Worm (Caenorhabditis elegans) whole organism, young adult: ENCODE measurements around the gene F11D11.12.

Experiments used
- C06A6.2 ChIP-seq: fragments of 200-800 bp; sonication (Bioruptor generic); conservative IDR thresholded peaks from 2 replicates; pipeline ENCODE4 v1.3.6; 2022; ENCODE audit warnings: missing genetic modification characterization, missing compliant biosample characterization
- C17E4.6 ChIP-seq: fragments of 200-800 bp; sonication (Bioruptor generic); IDR thresholded peaks from 2 replicates; pipeline ENCODE4 v1.3.6; 2022; ENCODE audit warnings: missing genetic modification reagents, missing genetic modification characterization, missing compliant biosample characterization
- F22D6.2 ChIP-seq: sonication (generic microtip); optimal IDR thresholded peaks from 2 replicates; lab custom pipeline; 2016; ENCODE audit warnings: mild to moderate bottlenecking, missing genetic modification characterization, missing compliant biosample characterization
- F37B4.10 ChIP-seq: fragments of 200-800 bp; sonication (Bioruptor generic); IDR thresholded peaks from 2 replicates; pipeline ENCODE4 v1.3.6; 2022; ENCODE audit warnings: missing genetic modification characterization, missing compliant biosample characterization
- K11D2.4 ChIP-seq: fragments of 200-800 bp; sonication (Bioruptor generic); IDR thresholded peaks from 2 replicates; pipeline ENCODE4 v1.3.6; 2022; ENCODE audit warnings: missing genetic modification reagents, missing genetic modification characterization, missing compliant biosample characterization
- K12H6.12 ChIP-seq: fragments of 200-800 bp; sonication (Bioruptor generic); optimal IDR thresholded peaks from 2 replicates; lab custom pipeline; 2018; ENCODE audit warnings: mild to moderate bottlenecking, missing genetic modification characterization, missing compliant biosample characterization
- Y56A3A.18 ChIP-seq: fragments of 200-800 bp; sonication (Bioruptor generic); IDR thresholded peaks from 2 replicates; pipeline ENCODE4 v1.3.6; 2022; ENCODE audit warnings: missing genetic modification reagents, missing genetic modification characterization, missing compliant biosample characterization
- Y67H2A.10 ChIP-seq: fragments of 200-800 bp; sonication (Bioruptor generic); conservative IDR thresholded peaks from 2 replicates; pipeline ENCODE4 v1.3.6; 2022; ENCODE audit warnings: missing genetic modification reagents, missing genetic modification characterization, missing compliant biosample characterization
- ZK185.1 ChIP-seq: sonication (generic microtip); optimal IDR thresholded peaks from 2 replicates; lab custom pipeline; 2016; ENCODE audit warnings: mild to moderate bottlenecking, missing genetic modification characterization, missing compliant biosample characterization; ENCODE audit not compliant: poor library complexity, severe bottlenecking
- ama-1 ChIP-seq, 3 experiments: fragments of 150-350 bp in 1 of 3; sonication (generic microtip) in 2 of 3; optimal IDR thresholded peaks; 2 replicates each; lab custom pipeline; 2014 to 2018; ENCODE audit warnings: missing biosample characterization in 2 of 3, missing genetic modification characterization in 2 of 3, missing genetic modification reagents in 2 of 3
- attf-3 ChIP-seq: fragments of 200-800 bp; sonication (Bioruptor generic); conservative IDR thresholded peaks from 2 replicates; pipeline ENCODE4 v1.3.6; 2022; ENCODE audit warnings: missing genetic modification reagents, missing genetic modification characterization, missing compliant biosample characterization
- cebp-2 ChIP-seq: fragments of 200-800 bp; sonication (Bioruptor generic); IDR thresholded peaks from 2 replicates; pipeline ENCODE4 v1.3.6; 2022; ENCODE audit warnings: missing genetic modification characterization, missing compliant biosample characterization
- ceh-58 ChIP-seq: fragments of 200-800 bp; sonication (Bioruptor generic); IDR thresholded peaks from 2 replicates; pipeline ENCODE4 v1.3.6; 2022; ENCODE audit warnings: missing genetic modification characterization, missing compliant biosample characterization
- ceh-91 ChIP-seq: fragments of 200-800 bp; sonication (Bioruptor generic); IDR thresholded peaks from 2 replicates; pipeline ENCODE4 v1.3.6; 2022; ENCODE audit warnings: missing genetic modification reagents, missing genetic modification characterization, missing compliant biosample characterization
- dpff-1 ChIP-seq: sonication (generic microtip); optimal IDR thresholded peaks from 2 replicates; lab custom pipeline; 2017; ENCODE audit warnings: mild to moderate bottlenecking, missing genetic modification characterization, missing compliant biosample characterization
- dpl-1 ChIP-seq: fragments of 150-350 bp; optimal IDR thresholded peaks from 2 replicates; lab custom pipeline; 2014; ENCODE audit warnings: missing biosample characterization, missing genetic modification reagents, missing genetic modification characterization
- egl-44 ChIP-seq: fragments of 200-800 bp; sonication (Bioruptor generic); IDR thresholded peaks from 2 replicates; pipeline ENCODE4 v1.3.6; 2022; ENCODE audit warnings: missing genetic modification reagents, missing genetic modification characterization, missing compliant biosample characterization
- ets-4 ChIP-seq: fragments of 200-800 bp; sonication (Bioruptor generic); optimal IDR thresholded peaks from 2 replicates; lab custom pipeline; 2018; ENCODE audit warnings: mild to moderate bottlenecking, missing genetic modification characterization, missing compliant biosample characterization
- gei-17 ChIP-seq: fragments of 200-800 bp; sonication (Bioruptor generic); optimal IDR thresholded peaks from 2 replicates; lab custom pipeline; 2018; ENCODE audit warnings: mild to moderate bottlenecking, missing genetic modification characterization, missing compliant biosample characterization
- lsl-1 ChIP-seq: fragments of 200-800 bp; sonication (Bioruptor generic); optimal IDR thresholded peaks from 2 replicates; lab custom pipeline; 2018; ENCODE audit warnings: mild to moderate bottlenecking, missing genetic modification characterization, moderate library complexity, missing compliant biosample characterization
- madf-6 ChIP-seq: fragments of 200-800 bp; sonication (Bioruptor generic); IDR thresholded peaks from 2 replicates; pipeline ENCODE4 v1.3.6; 2022; ENCODE audit warnings: missing genetic modification reagents, missing genetic modification characterization, missing compliant biosample characterization
- mcd-1 ChIP-seq: fragments of 200-800 bp; sonication (Bioruptor generic); IDR thresholded peaks from 2 replicates; pipeline ENCODE4 v1.3.6; 2022; ENCODE audit warnings: missing genetic modification reagents, missing genetic modification characterization, missing compliant biosample characterization
- nfyb-1 ChIP-seq: fragments of 200-800 bp; sonication (Bioruptor generic); IDR thresholded peaks from 2 replicates; pipeline ENCODE4 v1.3.6; 2022; ENCODE audit warnings: missing genetic modification reagents, missing genetic modification characterization, missing compliant biosample characterization
- nhr-80 ChIP-seq: sonication (generic microtip); optimal IDR thresholded peaks from 2 replicates; lab custom pipeline; 2016; ENCODE audit warnings: missing genetic modification characterization, missing compliant biosample characterization
- nhr-90 ChIP-seq: sonication (generic microtip); optimal IDR thresholded peaks from 2 replicates; lab custom pipeline; 2016; ENCODE audit warnings: missing genotype, mild to moderate bottlenecking, missing genetic modification characterization, missing compliant biosample characterization
- repo-1 ChIP-seq: sonication (generic microtip); optimal IDR thresholded peaks from 2 replicates; lab custom pipeline; 2017; ENCODE audit warnings: mild to moderate bottlenecking, missing genetic modification characterization, missing compliant biosample characterization
- rpc-1 ChIP-seq, 2 experiments: fragments of 150-350 bp in 1 of 2; sonication (generic microtip) in 1 of 2; optimal IDR thresholded peaks; 2 replicates each; lab custom pipeline; 2014 to 2018; ENCODE audit warnings: missing biosample characterization in 1 of 2, missing genetic modification characterization in 1 of 2, missing genetic modification reagents in 1 of 2, missing genotype in 1 of 2
- sdz-38 ChIP-seq: sonication (generic microtip); optimal IDR thresholded peaks from 2 replicates; lab custom pipeline; 2016; ENCODE audit warnings: missing genotype, missing genetic modification characterization, missing compliant biosample characterization
- snpc-1.3 ChIP-seq: sonication (generic microtip); optimal IDR thresholded peaks from 2 replicates; lab custom pipeline; 2017; ENCODE audit warnings: missing genetic modification characterization, mild to moderate bottlenecking, missing compliant biosample characterization, antibody characterized with exemption, moderate library complexity, missing genotype, missing genetic modification reagents; ENCODE audit not compliant: insufficient read depth
- tlf-1 ChIP-seq: fragments of 200-800 bp; sonication (Bioruptor generic); optimal IDR thresholded peaks from 2 replicates; lab custom pipeline; 2018; ENCODE audit warnings: mild to moderate bottlenecking, missing genetic modification characterization, missing compliant biosample characterization
- ztf-22 ChIP-seq: fragments of 200-800 bp; sonication (Bioruptor generic); optimal IDR thresholded peaks from 2 replicates; lab custom pipeline; 2018; ENCODE audit warnings: mild to moderate bottlenecking, missing genetic modification characterization, moderate library complexity, missing compliant biosample characterization
- ztf-6 ChIP-seq: fragments of 200-800 bp; sonication (Bioruptor generic); IDR thresholded peaks from 2 replicates; pipeline ENCODE4 v1.3.6; 2022; ENCODE audit warnings: missing genetic modification reagents, missing genetic modification characterization, missing compliant biosample characterization

The F11D11.12 gene

DNA sequence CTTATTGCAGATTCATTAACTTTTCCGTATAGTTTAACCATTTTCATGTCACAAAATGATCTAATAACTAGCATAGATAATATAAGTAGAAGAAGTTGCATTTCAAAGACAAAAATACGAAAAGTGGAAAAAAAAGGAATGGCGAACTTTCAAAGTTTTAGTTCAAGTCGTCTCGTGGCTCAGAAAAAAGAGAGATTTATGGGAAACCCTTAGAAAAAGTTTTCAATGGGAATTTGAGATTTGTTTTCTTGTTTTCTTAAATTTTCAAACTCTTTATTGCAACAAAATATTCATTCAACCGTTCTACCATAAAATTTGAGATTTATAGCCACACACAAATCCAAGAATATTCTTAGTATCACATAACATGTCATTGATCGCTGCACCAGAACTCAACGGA is 8.4 kb downstream of the F11D11.12 start, which contains the start of gene clec-250:
clec-250 (minus strand) TSS at position 101 of the 400 bp plus-strand sequence.
- no peak for TF ChIP-seq K11D2.4 (GFP tag; lab: Robert Waterston, UW)
- no peak for TF ChIP-seq egl-44 (GFP tag; lab: Robert Waterston, UW)
- TF ChIP-seq F37B4.10 (GFP tag; lab: Robert Waterston, UW): no peak
- no peak for TF ChIP-seq repo-1 (tag; lab: Kevin White, UChicago)
- no peak for TF ChIP-seq nfyb-1
- no peak for TF ChIP-seq cebp-2 (GFP tag; lab: Robert Waterston, UW)
- TF ChIP-seq ceh-58 (GFP tag; lab: Robert Waterston, UW): no peak
- no peak for TF ChIP-seq rpc-1 (optimal IDR thresholded peaks at IDR 0.05; lab: Kevin White, UChicago)
- no peak for TF ChIP-seq rpc-1 (tag; optimal IDR thresholded peaks at IDR 0.05; lab: Kevin White, UChicago)
- TF ChIP-seq ceh-91 (GFP tag; lab: Robert Waterston, UW): no peak
- TF ChIP-seq nhr-80 (tag; lab: Kevin White, UChicago): no peak
- TF ChIP-seq ZK185.1 (tag; lab: Kevin White, UChicago): no peak

ce11 chrV:18737646-18738045 is 12.8 kb downstream of the F11D11.12 start:
- TF ChIP-seq C17E4.6 (GFP tag; lab: Robert Waterston, UW) (no peak), mcd-1 (GFP tag; lab: Robert Waterston, UW) (no peak), tlf-1 (GFP tag; lab: Kevin White, UChicago) (no peak), egl-44 (GFP tag; lab: Robert Waterston, UW) (no peak), lsl-1 (GFP tag; lab: Kevin White, UChicago) (no peak), dpff-1 (tag; lab: Kevin White, UChicago) (no peak), C06A6.2 (GFP tag; lab: Robert Waterston, UW) (no peak)

DNA sequence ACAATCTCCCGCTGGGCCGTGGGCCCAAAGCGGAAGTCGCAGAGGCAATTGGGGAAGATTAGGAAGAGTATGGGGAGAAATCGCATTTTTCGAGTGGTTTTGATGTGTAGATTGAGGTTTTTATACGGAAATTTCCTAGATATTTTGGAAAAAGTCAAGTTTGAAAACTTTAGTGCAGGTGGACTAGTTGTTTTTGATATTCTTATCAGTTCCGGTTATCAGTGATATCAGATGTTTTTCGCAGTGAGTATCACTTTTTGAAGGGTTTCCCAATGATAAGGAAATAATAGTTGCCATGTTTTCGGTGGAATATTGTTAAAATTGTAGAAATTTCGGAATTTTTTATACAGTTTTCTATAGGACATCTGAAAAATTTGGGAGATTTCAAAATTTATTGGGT is 16.1 kb downstream of the F11D11.12 start, which contains the start of gene scl-20:
scl-20 (minus strand) TSS at position 101 of the 400 bp plus-strand sequence.
- TF ChIP-seq ets-4 (GFP tag; lab: Kevin White, UChicago) (no peak), ztf-6 (GFP tag; lab: Robert Waterston, UW) (no peak), madf-6 (no peak), nhr-90 (tag; lab: Kevin White, UChicago) (no peak), gei-17 (no peak), K12H6.12 (tag; lab: Kevin White, UChicago) (no peak), snpc-1.3 (no peak)

DNA sequence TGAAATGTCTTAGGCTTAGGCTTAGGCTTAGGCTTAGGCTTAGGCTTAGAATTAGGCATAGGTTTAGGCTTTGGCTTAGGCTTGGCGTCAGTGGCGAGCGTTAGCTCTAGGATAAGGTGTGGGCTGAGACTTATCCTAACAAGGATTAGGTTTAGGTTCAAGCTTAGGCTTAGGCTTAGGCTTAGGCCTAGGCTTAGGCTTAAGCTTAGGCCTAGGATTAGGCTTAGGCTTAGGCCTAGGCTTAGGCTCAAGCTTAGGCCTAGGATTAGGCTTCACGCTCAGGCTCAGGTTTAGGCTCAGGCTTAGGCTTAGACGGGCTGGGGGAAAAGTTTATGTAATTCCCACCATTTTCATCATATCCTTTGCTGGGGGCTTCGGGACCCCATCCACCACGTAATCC is 16.5 kb downstream of the F11D11.12 start:
- TF ChIP-seq ama-1 (optimal IDR thresholded peaks at IDR 0.05; lab: Kevin White, UChicago) (no peak), ama-1 (GFP tag; optimal IDR thresholded peaks at IDR 0.05; lab: Kevin White, UChicago) (no peak), C06A6.2 (GFP tag; lab: Robert Waterston, UW) (no peak), dpl-1 (no peak), F22D6.2 (tag; lab: Kevin White, UChicago) (no peak), attf-3 (GFP tag; lab: Robert Waterston, UW) (no peak), sdz-38 (tag; lab: Kevin White, UChicago) (no peak), Y67H2A.10 (GFP tag; lab: Robert Waterston, UW) (no peak), Y56A3A.18 (GFP tag; lab: Robert Waterston, UW) (no peak), cebp-2 (GFP tag; lab: Robert Waterston, UW) (no peak), ztf-22 (GFP tag; lab: Kevin White, UChicago) (no peak)
- TF ChIP-seq, all 124 proteins: peak for 0
